Fruit fly (Drosophila melanogaster): ENCODE measurements around the gene CG8132.
A peak's percentile ranks its signal among the peaks of the same experiment; 100 is the strongest.

CG8132 gene

dm6 chr3R:9430344-9431253, 29.3 kb downstream of the CG8132 start (continued):
- TF ChIP-seq Neu2 (GFP tag; optimal IDR thresholded peaks at IDR 0.05; ENCODE audit: borderline replicate concordance) (no peak), CG2129 (GFP tag; IDR thresholded peaks at IDR 0.05; ENCODE audit: partially characterized antibody) (no peak), CG4707 (GFP tag; optimal IDR thresholded peaks at IDR 0.05) (no peak), ftz-f1 (GFP tag; optimal IDR thresholded peaks at IDR 0.05) (peak; percentile 47), CG1647 (GFP tag; optimal IDR thresholded peaks at IDR 0.05) (no peak), CHES-1-like (GFP tag; optimal IDR thresholded peaks at IDR 0.05) (no peak), schlank (tag; optimal IDR thresholded peaks at IDR 0.05) (peak; percentile 26), D19B (GFP tag; optimal IDR thresholded peaks at IDR 0.05) (no peak), CG14667 (GFP tag; IDR thresholded peaks at IDR 0.05) (no peak), sisA (GFP tag; IDR thresholded peaks at IDR 0.05) (no peak), br (optimal IDR thresholded peaks at IDR 0.05) (no peak), abd-A (tag; optimal IDR thresholded peaks at IDR 0.05) (peak; percentile 86), hkb (optimal IDR thresholded peaks at IDR 0.05) (no peak), hkb (GFP tag; IDR thresholded peaks at IDR 0.05) (no peak), ro (GFP tag; IDR thresholded peaks at IDR 0.05) (no peak), Fer2 (tag; optimal IDR thresholded peaks at IDR 0.05) (no peak), NK7.1 (GFP tag; optimal IDR thresholded peaks at IDR 0.05) (no peak), lov (optimal IDR thresholded peaks at IDR 0.05) (no peak), lov (GFP tag; IDR thresholded peaks at IDR 0.05) (no peak), NFAT (GFP tag; IDR thresholded peaks at IDR 0.05) (no peak), CG1832 (GFP tag; optimal IDR thresholded peaks at IDR 0.05) (no peak), Ptx1 (GFP tag; IDR thresholded peaks at IDR 0.05) (peak; percentile 38; the same call in 1 of the 2 replicates), disco-r (GFP tag; optimal IDR thresholded peaks at IDR 0.05) (no peak), ara (GFP tag; IDR thresholded peaks at IDR 0.05) (no peak), CG8765 (GFP tag; IDR thresholded peaks at IDR 0.05) (no peak), pb (GFP tag; optimal IDR thresholded peaks at IDR 0.05) (no peak), ab (GFP tag; optimal IDR thresholded peaks at IDR 0.05) (no peak), CG16815 (GFP tag; optimal IDR thresholded peaks at IDR 0.05) (no peak), slbo (GFP tag; IDR thresholded peaks at IDR 0.05) (peak; percentile 48; the same call in 1 of the 2 replicates), CG9215 (GFP tag; IDR thresholded peaks at IDR 0.05) (no peak; the same call in 1 of the 2 replicates), B-H1 (GFP tag; IDR thresholded peaks at IDR 0.05) (no peak), Ssrp (tag; optimal IDR thresholded peaks at IDR 0.05) (no peak), Max (GFP tag; optimal IDR thresholded peaks at IDR 0.05) (no peak), zen (tag; optimal IDR thresholded peaks at IDR 0.05) (no peak), HLH3B (GFP tag; IDR thresholded peaks at IDR 0.05) (no peak), CoRest (tag; optimal IDR thresholded peaks at IDR 0.05) (peak; percentile 42), CG5245 (GFP tag; optimal IDR thresholded peaks at IDR 0.05) (no peak), CG7745 (tag; optimal IDR thresholded peaks at IDR 0.05) (no peak), CG10979 (tag; optimal IDR thresholded peaks at IDR 0.05) (peak; percentile 23), CG16813 (GFP tag; IDR thresholded peaks at IDR 0.05; ENCODE audit: partially characterized antibody) (no peak), unpg (GFP tag; optimal IDR thresholded peaks at IDR 0.05) (peak; percentile 51), Dll (GFP tag; IDR thresholded peaks at IDR 0.05; ENCODE audit: partially characterized antibody) (no peak), CG1792 (GFP tag; optimal IDR thresholded peaks at IDR 0.05) (no peak), CG12769 (tag; optimal IDR thresholded peaks at IDR 0.05) (peak; percentile 79), exex (tag; optimal IDR thresholded peaks at IDR 0.05) (no peak), nerfin-1 (tag; optimal IDR thresholded peaks at IDR 0.05) (no peak), CG31441 (GFP tag; IDR thresholded peaks at IDR 0.05) (no peak), ham (GFP tag; IDR thresholded peaks at IDR 0.05) (no peak), H15 (GFP tag; IDR thresholded peaks at IDR 0.05) (0 out of 3 replicates have a peak, but pooled peaks have one; percentile 6), Dad (GFP tag; optimal IDR thresholded peaks at IDR 0.05) (no peak)
